Fruit fly (Drosophila melanogaster) whole organism, wandering third instar larva: ENCODE data around the gene Obp99c.

Source experiments
- Abd-B ChIP-seq: fragments of >200 bp; optimal IDR thresholded peaks from 2 replicates; lab custom pipeline; 2017; ENCODE audit warnings: missing biosample characterization, missing genetic modification characterization
- CG32264 ChIP-seq: fragments of 200-800 bp; sonication (Bioruptor generic); optimal IDR thresholded peaks from 2 replicates; lab custom pipeline; 2016; ENCODE audit warnings: missing biosample characterization, missing genetic modification characterization
- Dfd ChIP-seq: fragments of >200 bp; optimal IDR thresholded peaks from 2 replicates; lab custom pipeline; 2017; ENCODE audit warnings: missing biosample characterization, missing genetic modification characterization
- Dif ChIP-seq: fragments of 200-275, 200-300 bp; sonication (Bioruptor generic); optimal IDR thresholded peaks from 2 replicates; lab custom pipeline; 2018; ENCODE audit warnings: missing biosample characterization, missing genetic modification characterization; ENCODE audit not compliant: partially characterized antibody
- GATAd ChIP-seq: sonication (Bioruptor generic); optimal IDR thresholded peaks from 2 replicates; lab custom pipeline; 2016; ENCODE audit warnings: missing biosample characterization, missing genetic modification characterization
- HLH106 ChIP-seq: fragments of 200-800 bp; optimal IDR thresholded peaks from 3 replicates; lab custom pipeline; 2019; ENCODE audit warnings: missing biosample characterization, mild to moderate bottlenecking, missing genetic modification characterization, moderate library complexity
- Hr78 ChIP-seq: fragments of >200 bp; optimal IDR thresholded peaks from 2 replicates; lab custom pipeline; 2017; ENCODE audit warnings: missing biosample characterization, missing genetic modification characterization
- Hr83 ChIP-seq: fragments of 200-300 bp; sonication (Bioruptor generic); optimal IDR thresholded peaks from 2 replicates; lab custom pipeline; 2016; ENCODE audit warnings: missing biosample characterization, mild to moderate bottlenecking, missing genetic modification characterization, moderate library complexity; ENCODE audit not compliant: poor library complexity, severe bottlenecking
- Jra ChIP-seq: sonication (Bioruptor generic); optimal IDR thresholded peaks from 2 replicates; lab custom pipeline; 2016; ENCODE audit warnings: missing biosample characterization, missing genetic modification characterization
- Mio ChIP-seq: sonication (Bioruptor generic); optimal IDR thresholded peaks from 2 replicates; lab custom pipeline; 2016; ENCODE audit warnings: missing biosample characterization, missing genetic modification characterization
- N ChIP-seq: fragments of >200 bp; optimal IDR thresholded peaks from 2 replicates; lab custom pipeline; 2018; ENCODE audit warnings: missing biosample characterization, missing external identifiers, missing genetic modification characterization
- OdsH ChIP-seq: fragments of 200-800 bp; sonication (Bioruptor generic); optimal IDR thresholded peaks from 2 replicates; lab custom pipeline; 2016; ENCODE audit warnings: missing biosample characterization, mild to moderate bottlenecking, missing genetic modification characterization
- Rel ChIP-seq, 2 experiments: fragments of 200-800 bp; sonication (Bioruptor generic) in 1 of 2; optimal IDR thresholded peaks; 2 replicates in 1 of 2; 3 replicates in 1 of 2; lab custom pipeline; 2016 to 2019; ENCODE audit warnings: mild to moderate bottlenecking in 2 of 2, missing biosample characterization in 2 of 2, missing genetic modification characterization in 2 of 2, moderate library complexity in 1 of 2
- Sp1 ChIP-seq: fragments of 200-800 bp; sonication (Bioruptor generic); optimal IDR thresholded peaks from 3 replicates; lab custom pipeline; 2019; ENCODE audit warnings: missing biosample characterization, mild to moderate bottlenecking, missing genetic modification characterization, moderate library complexity
- br ChIP-seq: fragments of 200-800 bp; sonication (Bioruptor generic); optimal IDR thresholded peaks from 2 replicates; lab custom pipeline; 2016; ENCODE audit warnings: missing biosample characterization, missing genetic modification characterization
- dl ChIP-seq, 2 experiments: fragments of 175-275, 200-275 bp in 1 of 2; fragments of 200-275 bp in 1 of 2; sonication (Bioruptor generic); optimal IDR thresholded peaks; lab custom pipeline; 2018; ENCODE audit warnings: mild to moderate bottlenecking in 2 of 2, missing biosample characterization in 2 of 2, missing genetic modification characterization in 2 of 2, moderate library complexity in 2 of 2; ENCODE audit not compliant: partially characterized antibody in 2 of 2, insufficient read depth in 1 of 2
- dmrt93B ChIP-seq: fragments of 200-800 bp; sonication (Bioruptor generic); optimal IDR thresholded peaks from 2 replicates; lab custom pipeline; 2018; ENCODE audit warnings: missing biosample characterization, mild to moderate bottlenecking, missing genetic modification characterization
- dsf ChIP-seq: sonication (Bioruptor generic); optimal IDR thresholded peaks from 2 replicates; lab custom pipeline; 2016; ENCODE audit warnings: missing biosample characterization, missing genetic modification characterization, borderline replicate concordance
- ey ChIP-seq: fragments of 200-800 bp; sonication (Bioruptor generic); optimal IDR thresholded peaks from 2 replicates; lab custom pipeline; 2016; ENCODE audit warnings: missing biosample characterization, missing genetic modification characterization
- foxo ChIP-seq, 2 experiments: fragments of 200-800 bp; sonication (Bioruptor generic); optimal IDR thresholded peaks; 2 replicates in 1 of 2; 3 replicates in 1 of 2; lab custom pipeline; 2016 to 2017; ENCODE audit warnings: missing biosample characterization in 2 of 2, missing genetic modification characterization in 2 of 2
- fru ChIP-seq: fragments of 200-800 bp; sonication (Bioruptor generic); optimal IDR thresholded peaks from 3 replicates; lab custom pipeline; 2016; ENCODE audit warnings: missing biosample characterization, mild to moderate bottlenecking, missing genetic modification characterization
- h ChIP-seq: fragments of 200-800 bp; sonication (Bioruptor generic); optimal IDR thresholded peaks from 3 replicates; lab custom pipeline; 2016; ENCODE audit warnings: missing biosample characterization, mild to moderate bottlenecking, missing genetic modification characterization
- jim ChIP-seq: fragments of 175-275, 200-325 bp; sonication (Bioruptor generic); optimal IDR thresholded peaks from 2 replicates; lab custom pipeline; 2016; ENCODE audit warnings: missing biosample characterization, mild to moderate bottlenecking, missing genetic modification characterization
- lola ChIP-seq: fragments of >200 bp; optimal IDR thresholded peaks from 2 replicates; lab custom pipeline; 2017; ENCODE audit warnings: missing biosample characterization, missing genetic modification characterization
- pan ChIP-seq: fragments of >200 bp; optimal IDR thresholded peaks from 2 replicates; lab custom pipeline; 2017
- rgr ChIP-seq: fragments of 200-800 bp; sonication (Bioruptor generic); optimal IDR thresholded peaks from 3 replicates; lab custom pipeline; 2016; ENCODE audit warnings: missing biosample characterization, mild to moderate bottlenecking, missing genetic modification characterization
- sv ChIP-seq: fragments of 200-800 bp; sonication (Bioruptor generic); optimal IDR thresholded peaks from 3 replicates; lab custom pipeline; 2016; ENCODE audit warnings: missing biosample characterization, missing genetic modification characterization
- tai ChIP-seq: sonication (Bioruptor generic); optimal IDR thresholded peaks from 2 replicates; lab custom pipeline; 2016; ENCODE audit warnings: missing biosample characterization, missing genetic modification characterization
- usp ChIP-seq: fragments of >200 bp; optimal IDR thresholded peaks from 2 replicates; lab custom pipeline; 2017; ENCODE audit warnings: missing biosample characterization, missing genetic modification characterization
- woc ChIP-seq: sonication (Bioruptor generic); optimal IDR thresholded peaks from 2 replicates; lab custom pipeline; 2016; ENCODE audit warnings: missing biosample characterization, mild to moderate bottlenecking, missing genetic modification characterization

The Obp99c gene

DNA sequence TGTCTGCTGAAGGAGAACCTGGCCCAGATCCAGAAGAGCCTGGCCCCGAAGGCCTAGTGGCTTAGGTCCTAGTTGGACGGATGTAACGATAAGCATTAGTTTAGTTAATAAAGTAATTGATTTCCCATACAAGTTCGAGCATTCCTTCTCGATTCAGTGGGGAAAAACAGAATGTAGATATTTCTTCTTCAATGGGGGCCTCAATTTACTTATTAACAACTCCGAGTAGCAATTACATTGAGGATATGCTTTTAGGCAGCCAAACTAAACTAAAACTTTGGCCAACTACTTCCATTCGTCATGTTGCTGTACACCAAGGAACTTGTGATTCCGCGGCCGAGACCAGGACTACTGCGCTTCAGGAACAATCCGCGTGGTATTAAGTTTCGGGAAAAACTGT lies 17.0 kb downstream of the Obp99c start, which contains the start of gene ppk19:
ppk19 (plus strand) TSS at position 301 of the 400 bp plus-strand sequence.
- TF ChIP-seq dmrt93B (GFP tag; lab: Kevin White, UChicago): no peak
- no peak for TF ChIP-seq br
- no peak for TF ChIP-seq ey (GFP tag; lab: Kevin White, UChicago)
- TF ChIP-seq GATAd (GFP tag; lab: Kevin White, UChicago): no peak
- TF ChIP-seq fru (GFP tag; lab: Kevin White, UChicago): no peak
- TF ChIP-seq N: no peak

DNA sequence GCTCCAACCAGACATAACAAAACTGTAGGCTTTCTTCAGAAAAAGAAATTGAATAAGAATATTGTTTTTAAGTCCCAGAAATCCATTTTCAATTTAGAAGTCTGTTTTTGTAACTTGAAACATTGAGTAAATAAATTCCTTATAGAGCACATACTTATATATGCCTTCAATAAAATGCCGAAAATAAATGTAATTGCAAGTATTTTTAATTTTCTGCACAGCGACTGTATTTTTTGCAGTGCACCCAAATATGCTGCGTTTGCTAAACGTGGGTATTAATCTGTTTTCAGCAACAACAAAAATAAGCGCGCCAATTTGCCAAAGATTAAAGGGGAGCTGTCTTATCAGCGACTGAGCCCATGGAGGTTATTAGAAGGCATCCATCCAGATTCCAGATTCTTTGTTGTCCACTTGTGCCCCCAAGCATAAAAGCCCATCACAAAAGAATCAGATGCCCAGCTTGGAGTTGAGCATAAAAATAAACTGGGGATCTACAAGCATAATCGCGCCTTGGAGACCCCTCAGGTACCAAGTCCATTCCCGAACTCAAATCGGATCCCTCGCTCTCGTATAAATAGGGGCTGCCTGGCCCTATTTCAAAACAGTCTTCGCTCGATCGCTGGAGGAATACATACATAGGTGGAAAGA lies 17.9 kb downstream of the Obp99c start, which contains the start of gene Obp99a:
Obp99a (plus strand) TSS at position 598 of the 648 bp plus-strand sequence.
- TF ChIP-seq Rel (GFP tag; optimal IDR thresholded peaks at IDR 0.05; lab: Kevin White, UChicago) (no peak), Rel (tag; optimal IDR thresholded peaks at IDR 0.05; lab: Kevin White, UChicago) (peak; percentile 76), h (GFP tag; lab: Kevin White, UChicago) (peak; percentile 22), Abd-B (GFP tag; lab: Kevin White, UChicago) (no peak), usp (GFP tag; lab: Kevin White, UChicago) (no peak), foxo (GFP tag; optimal IDR thresholded peaks at IDR 0.05; lab: Kevin White, UChicago) (peak in 1 of 2 experiments; percentile 32), pan (no peak), fru (GFP tag; lab: Kevin White, UChicago) (no peak), Dif (GFP tag; lab: Kevin White, UChicago) (no peak)

DNA sequence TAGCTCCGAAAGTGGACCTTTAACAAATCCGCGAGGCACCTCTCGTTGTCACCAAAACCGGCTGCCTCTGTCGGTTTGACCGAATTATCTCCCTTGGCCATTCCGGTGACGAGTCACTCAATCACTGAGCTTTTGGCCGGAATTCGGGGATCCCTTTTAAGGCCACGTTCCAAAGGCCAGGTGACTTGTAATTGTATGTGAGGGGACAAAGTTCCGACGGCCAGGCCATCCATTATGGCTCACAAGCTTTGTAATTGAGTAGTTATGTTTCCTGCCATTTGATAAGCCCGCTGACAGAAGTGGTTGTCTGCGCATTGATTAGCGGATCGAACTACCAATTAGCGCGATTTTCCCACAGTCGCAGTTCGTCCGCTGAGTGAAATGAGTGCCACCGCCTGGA lies 20.3 kb downstream of the Obp99c start, which contains the start of the genes ppk20 and ppk30:
ppk20 (minus strand) TSS at position 101 of the 400 bp plus-strand sequence.
ppk30 (plus strand) TSS at position 373 of the 400 bp plus-strand sequence.
- TF ChIP-seq ey (GFP tag; lab: Kevin White, UChicago) (no peak), Sp1 (GFP tag; lab: Kevin White, UChicago) (no peak), HLH106 (tag; lab: Kevin White, UChicago) (no peak), CG32264 (GFP tag; lab: Kevin White, UChicago) (no peak), Hr78 (no peak), woc (GFP tag; lab: Kevin White, UChicago) (no peak), Jra (GFP tag; lab: Kevin White, UChicago) (no peak), tai (GFP tag; lab: Kevin White, UChicago) (no peak), pan (no peak), br (no peak), OdsH (GFP tag; lab: Kevin White, UChicago) (no peak)

DNA sequence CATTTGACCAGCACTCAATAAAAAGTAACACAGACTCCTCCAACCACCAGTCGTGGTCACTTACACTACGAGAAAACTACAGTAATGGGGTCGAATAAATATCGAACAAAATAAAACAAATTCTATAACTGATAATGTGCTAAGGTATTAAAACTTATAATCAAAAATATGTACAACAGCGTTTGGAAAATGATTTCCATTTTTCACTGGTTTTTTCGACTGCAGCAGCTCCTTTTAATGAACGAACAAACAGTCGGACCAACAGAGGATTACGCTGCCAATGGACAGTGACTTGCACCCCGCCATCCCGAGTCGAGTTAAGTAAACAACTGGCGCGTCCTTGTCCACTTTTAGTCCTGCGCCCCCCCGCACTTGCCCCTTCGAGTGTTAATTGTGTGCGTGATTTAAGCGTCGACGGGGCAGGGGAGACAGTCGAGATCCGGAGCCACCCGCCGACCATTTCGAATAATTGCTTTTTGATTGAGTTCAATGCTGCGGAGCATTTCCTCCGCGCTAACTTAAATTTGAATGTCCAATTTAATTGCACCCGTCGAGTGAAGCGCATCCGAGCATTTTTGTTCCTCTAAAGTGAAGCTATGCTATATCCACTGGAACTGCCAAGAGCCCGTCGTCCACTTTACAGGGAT lies 24.8 kb downstream of the Obp99c start, which contains the start of gene ppk21:
ppk21 (plus strand) TSS at position 597 of the 647 bp plus-strand sequence.
- TF ChIP-seq ey (GFP tag; lab: Kevin White, UChicago) (no peak), dsf (GFP tag; lab: Kevin White, UChicago) (no peak), Hr83 (GFP tag; lab: Kevin White, UChicago) (no peak), sv (GFP tag; lab: Kevin White, UChicago) (no peak), lola (GFP tag; lab: Kevin White, UChicago) (no peak), Mio (GFP tag; lab: Kevin White, UChicago) (no peak), tai (GFP tag; lab: Kevin White, UChicago) (no peak), GATAd (GFP tag; lab: Kevin White, UChicago) (no peak)

DNA sequence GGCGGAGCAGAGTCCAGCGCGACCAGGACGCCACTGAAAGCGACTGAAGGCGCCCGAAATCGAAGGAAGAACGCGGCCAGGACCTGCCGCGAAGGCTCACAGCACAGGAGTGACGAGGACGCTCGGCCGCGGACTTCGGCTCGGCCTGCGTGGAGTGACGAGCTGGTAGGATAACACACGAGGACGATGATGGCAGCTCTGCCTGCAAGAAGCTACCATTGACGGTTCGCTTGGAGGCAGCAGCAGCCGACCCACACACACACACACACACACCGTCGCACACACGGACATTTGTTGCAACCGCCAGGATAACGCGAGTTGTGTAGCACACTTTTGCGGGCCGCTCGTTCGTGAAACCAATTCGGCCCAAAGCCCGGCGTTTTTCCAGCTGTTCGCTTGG lies 29.2 kb downstream of the Obp99c start, which contains the start of gene Dop1R2:
Dop1R2 (minus strand) TSS at position 35 of the 400 bp plus-strand sequence.
- TF ChIP-seq Mio (GFP tag; lab: Kevin White, UChicago) (no peak), GATAd (GFP tag; lab: Kevin White, UChicago) (no peak), ey (GFP tag; lab: Kevin White, UChicago) (no peak), pan (no peak), Jra (GFP tag; lab: Kevin White, UChicago) (no peak), Dfd (GFP tag; lab: Kevin White, UChicago) (no peak), Dif (GFP tag; lab: Kevin White, UChicago) (no peak), rgr (GFP tag; lab: Kevin White, UChicago) (no peak), h (GFP tag; lab: Kevin White, UChicago) (no peak), dl (GFP tag; optimal IDR thresholded peaks at IDR 0.05; lab: Kevin White, UChicago; ENCODE audit: insufficient read depth in 1 of 2, partially characterized antibody in 2 of 2) (no peak), N (no peak), sv (GFP tag; lab: Kevin White, UChicago) (no peak), woc (GFP tag; lab: Kevin White, UChicago) (no peak), jim (GFP tag; lab: Kevin White, UChicago) (no peak)
